Worm (Caenorhabditis elegans) whole organism, dauer: ENCODE results near the gene Y41E3.19.

ENCODE experiments used
- unc-62 ChIP-seq: sonication (generic microtip); optimal IDR thresholded peaks from 2 replicates; lab custom pipeline; 2017; ENCODE audit warnings: missing biosample characterization, missing genetic modification reagents, missing genetic modification characterization

Gene Y41E3.19

DNA sequence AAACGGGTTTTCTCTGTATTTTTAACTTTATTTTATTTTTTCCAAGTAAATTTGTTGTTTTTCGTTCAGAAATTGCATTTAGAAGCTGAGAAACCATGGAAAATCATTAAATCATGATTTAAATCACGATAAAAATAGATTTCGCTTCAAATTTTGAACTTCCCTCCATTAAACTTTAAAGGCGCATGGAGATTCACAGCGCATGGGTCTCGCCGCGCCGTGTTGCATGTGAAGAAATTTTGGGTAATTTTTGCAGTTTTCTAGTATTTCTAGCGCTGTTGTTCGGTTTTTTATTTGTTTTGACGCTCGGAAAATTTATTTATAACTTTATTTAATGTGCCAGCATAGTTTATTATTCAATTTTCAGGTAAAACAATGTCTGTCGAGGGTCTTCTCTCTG lies 19.0 kb upstream of the Y41E3.19 start, which contains the start of gene eef-1B.2:
eef-1B.2 (plus strand) TSS at position 358 of the 400 bp plus-strand sequence.
- TF ChIP-seq unc-62 (GFP tag; lab: Kevin White, UChicago): no peak

ce11 chrIV:15037492-15037891 lies 18.4 kb upstream of the Y41E3.19 start:
- TF ChIP-seq unc-62 (GFP tag; lab: Kevin White, UChicago): no peak

ce11 chrIV:15038821-15039220 lies 17.1 kb upstream of the Y41E3.19 start:
- TF ChIP-seq unc-62 (GFP tag; lab: Kevin White, UChicago): no peak

- TF ChIP-seq unc-62 (GFP tag; lab: Kevin White, UChicago): no peak
These were observed 16.5 kb upstream of the Y41E3.19 start, which contains the start of gene hrpu-1 for ce11 chrIV:15039477-15039876. TSS of gene hrpu-1 (plus strand) at chrIV:15039616.

- TF ChIP-seq unc-62 (GFP tag; lab: Kevin White, UChicago): no peak
These were observed 14.8 kb upstream of the Y41E3.19 start for ce11 chrIV:15041124-15041523.

- no peak for TF ChIP-seq unc-62 (GFP tag; lab: Kevin White, UChicago)
These were observed 13.6 kb upstream of the Y41E3.19 start for ce11 chrIV:15042159-15042936.

ce11 chrIV:15046162-15046561 lies 9.8 kb upstream of the Y41E3.19 start:
- no peak for TF ChIP-seq unc-62 (GFP tag; lab: Kevin White, UChicago)

DNA sequence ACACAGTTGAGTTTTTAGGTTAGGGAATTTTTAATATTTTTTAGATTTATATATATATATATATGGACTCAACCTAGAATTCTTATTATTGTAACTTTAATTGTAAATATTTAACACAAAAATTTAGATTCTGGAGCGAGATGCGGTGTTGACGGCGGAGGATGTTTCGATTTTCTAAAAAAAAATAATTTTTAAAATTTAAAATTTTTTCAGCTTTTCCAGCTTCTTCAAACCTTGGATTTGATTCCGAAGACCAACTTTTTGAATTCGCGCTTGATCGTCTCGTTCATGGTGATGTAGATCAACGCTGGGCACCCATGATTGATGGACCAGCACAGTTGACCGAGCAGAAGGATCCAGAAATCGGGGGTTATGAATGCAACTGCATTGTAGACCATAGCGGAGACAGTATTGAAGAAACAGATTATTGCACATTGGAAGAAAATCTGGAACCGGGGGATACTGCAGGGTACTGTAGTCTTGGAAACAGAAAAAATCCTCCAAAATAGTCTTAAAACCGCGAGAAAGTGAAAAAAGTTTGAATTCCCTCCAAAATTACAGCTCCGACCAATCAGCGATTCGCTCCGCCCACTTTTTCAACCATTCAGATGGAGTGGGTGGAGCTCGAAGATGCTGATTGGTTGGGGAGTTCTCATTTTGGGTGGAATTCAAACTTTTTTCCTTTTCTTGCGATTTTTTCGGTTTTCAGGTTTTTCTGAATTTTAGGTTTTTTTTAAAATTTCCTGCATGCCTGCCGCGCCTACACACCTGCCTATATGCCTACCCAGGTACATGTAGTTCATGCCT lies 6.4 kb upstream of the Y41E3.19 start:
- TF ChIP-seq unc-62 (GFP tag; lab: Kevin White, UChicago): no peak

DNA sequence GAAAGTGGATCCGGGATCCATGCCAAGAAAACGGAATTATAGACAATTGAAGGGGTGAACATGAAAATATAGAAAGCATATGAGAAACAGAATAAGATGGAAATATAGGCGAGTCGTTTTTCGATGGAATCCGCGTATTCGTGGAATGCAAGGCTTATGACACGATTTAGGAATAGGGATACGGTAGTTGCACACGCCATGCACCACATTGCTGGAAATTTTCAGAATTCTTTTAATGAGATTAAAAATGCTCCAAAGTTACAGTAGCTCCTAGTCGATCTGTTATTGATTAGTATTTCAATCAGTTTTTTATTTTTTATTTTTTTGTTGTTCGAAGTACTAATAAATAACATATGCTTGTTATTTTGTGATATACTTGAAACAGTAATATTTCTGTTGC lies 4.9 kb upstream of the Y41E3.19 start:
- no peak for TF ChIP-seq unc-62 (GFP tag; lab: Kevin White, UChicago)

- TF ChIP-seq unc-62 (GFP tag; lab: Kevin White, UChicago): no peak
These were observed 2.7 kb upstream of the Y41E3.19 start, which contains the start of gene srt-47 for ce11 chrIV:15053271-15053670. TSS of gene srt-47 (minus strand) at chrIV:15053371.

DNA sequence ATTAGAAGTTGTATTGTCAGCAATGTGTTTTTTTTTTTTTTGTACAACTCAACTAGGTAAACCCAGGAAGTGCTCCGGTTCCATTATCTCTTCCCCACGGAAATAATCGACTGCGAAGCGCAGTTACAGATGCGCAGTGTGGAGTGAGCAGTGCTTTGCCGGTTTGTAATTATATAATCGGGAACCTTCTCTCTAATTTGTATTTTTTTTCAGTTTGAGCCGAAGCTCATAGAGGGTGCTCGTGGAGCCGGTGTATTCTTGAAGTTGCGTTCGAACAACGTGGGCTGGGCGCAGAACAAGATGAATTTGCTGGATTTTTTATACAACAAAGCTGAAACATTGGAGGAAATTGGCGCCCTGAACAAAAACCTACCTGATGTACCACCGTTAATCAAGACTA lies 2.1 kb downstream of the Y41E3.19 start, which contains the start of gene Y41E3.13:
Y41E3.13 (plus strand) TSS at position 301 of the 400 bp plus-strand sequence.
- TF ChIP-seq unc-62 (GFP tag; lab: Kevin White, UChicago): no peak

ce11 chrIV:15063789-15064188 lies 7.9 kb downstream of the Y41E3.19 start:
- no peak for TF ChIP-seq unc-62 (GFP tag; lab: Kevin White, UChicago)

DNA sequence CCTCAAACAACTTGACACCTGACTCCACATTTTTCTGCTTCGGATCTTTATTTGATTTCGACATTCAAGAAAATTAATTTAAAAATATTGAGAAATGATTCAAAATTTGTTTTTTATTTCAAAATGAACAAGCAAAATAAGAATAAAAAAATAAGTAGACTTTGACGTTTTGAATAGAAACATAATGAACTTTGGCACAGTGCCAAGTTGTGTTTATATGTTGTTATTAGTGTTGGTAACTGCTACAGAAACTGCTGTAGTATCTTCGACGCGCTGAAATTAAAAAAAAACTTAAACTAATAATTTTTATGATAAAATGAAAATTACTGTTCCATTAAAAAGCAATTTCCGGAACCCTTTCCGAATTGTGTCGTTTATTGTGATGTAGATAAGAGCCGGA lies 9.7 kb downstream of the Y41E3.19 start, which contains the start of gene Y41E3.18:
Y41E3.18 (minus strand) TSS at position 101 of the 400 bp plus-strand sequence.
- TF ChIP-seq unc-62 (GFP tag; lab: Kevin White, UChicago): no peak

ce11 chrIV:15068818-15069217 lies 12.9 kb downstream of the Y41E3.19 start, which contains the start of gene srt-48:
TSS of gene srt-48 (minus strand) at chrIV:15068918.
- TF ChIP-seq unc-62 (GFP tag; lab: Kevin White, UChicago): no peak

ce11 chrIV:15074392-15074791 lies 18.5 kb downstream of the Y41E3.19 start, which contains the start of gene srt-50:
TSS of gene srt-50 (plus strand) at chrIV:15074692.
- TF ChIP-seq unc-62 (GFP tag; lab: Kevin White, UChicago): no peak

ce11 chrIV:15098294-15098693 lies 42.4 kb downstream of the Y41E3.19 start, which contains the start of gene srt-49:
TSS of gene srt-49 (minus strand) at chrIV:15098394.
- TF ChIP-seq unc-62 (GFP tag; lab: Kevin White, UChicago): no peak
